4 worm cellular contexts compared by ENCODE assay signal in genomic region chrX:10163212-10163611, ce11.
A peak's percentile ranks its signal among the peaks of the same experiment; 100 is the strongest.
TF ChIP-seq lines count a peak whose summit lies in the region.

No protein-coding gene starts in this region.

TF ChIP-seq in whole organism, L1 larva, 84 proteins besides CTCF, POLR2A, EP300 and RAD21:
- no peak for TF ChIP-seq unc-62 (GFP tag; optimal IDR thresholded peaks at IDR 0.05; lab: Kevin White, UChicago)
- TF ChIP-seq ceh-8 (GFP tag; optimal IDR thresholded peaks at IDR 0.05; lab: Kevin White, UChicago): peak; percentile 78
- no peak for TF ChIP-seq hpl-2 (GFP tag; optimal IDR thresholded peaks at IDR 0.05; lab: Kevin White, UChicago)
- TF ChIP-seq C16A3.4 (tag; optimal IDR thresholded peaks at IDR 0.05; lab: Kevin White, UChicago): no peak
- no peak for TF ChIP-seq nhr-77 (tag; optimal IDR thresholded peaks at IDR 0.05; lab: Kevin White, UChicago)
- TF ChIP-seq aly-2 (tag; optimal IDR thresholded peaks at IDR 0.05; lab: Kevin White, UChicago): no peak
- TF ChIP-seq ets-5 (GFP tag; IDR thresholded peaks at IDR 0.05; lab: Robert Waterston, UW): no peak
- no peak for TF ChIP-seq ztf-11 (tag; optimal IDR thresholded peaks at IDR 0.05; lab: Kevin White, UChicago)
- TF ChIP-seq lin-14 (GFP tag; optimal IDR thresholded peaks at IDR 0.05; lab: Kevin White, UChicago): peak; percentile 33
- no peak for TF ChIP-seq ceh-90 (tag; optimal IDR thresholded peaks at IDR 0.05; lab: Kevin White, UChicago)
- no peak for TF ChIP-seq nhr-84 (tag; optimal IDR thresholded peaks at IDR 0.05; lab: Kevin White, UChicago)
- TF ChIP-seq fkh-8 (tag; optimal IDR thresholded peaks at IDR 0.05; lab: Kevin White, UChicago): no peak
- TF ChIP-seq nhr-19 (GFP tag; conservative IDR thresholded peaks at IDR 0.05; lab: Robert Waterston, UW): no peak

TF ChIP-seq in whole organism, L4 larva, 104 proteins besides CTCF, POLR2A, EP300 and RAD21:
- TF ChIP-seq php-3 (GFP tag; IDR thresholded peaks at IDR 0.05; lab: Robert Waterston, UW) (no peak), egl-43 (GFP tag; IDR thresholded peaks at IDR 0.05; lab: Robert Waterston, UW) (no peak), D1046.2 (GFP tag; IDR thresholded peaks at IDR 0.05; lab: Robert Waterston, UW) (no peak), fkh-10 (GFP tag; optimal IDR thresholded peaks at IDR 0.05; lab: Kevin White, UChicago) (peak; percentile 57), aha-1 (tag; lab: Kevin White, UChicago) (peak; percentile 27), nhr-77 (tag; optimal IDR thresholded peaks at IDR 0.05; lab: Kevin White, UChicago) (no peak), ctbp-1 (GFP tag; IDR thresholded peaks at IDR 0.05; lab: Robert Waterston, UW) (no peak), nhr-6 (tag; optimal IDR thresholded peaks at IDR 0.05; lab: Kevin White, UChicago) (no peak), ces-1 (GFP tag; optimal IDR thresholded peaks at IDR 0.05; lab: Kevin White, UChicago) (peak; percentile 11), ceh-32 (tag; optimal IDR thresholded peaks at IDR 0.05; lab: Kevin White, UChicago; ENCODE audit: poor library complexity) (no peak)
TF ChIP-seq in whole organism, L4 larva: peak in this region for 3.

TF ChIP-seq in whole organism, late embryonic, 69 proteins besides CTCF, POLR2A, EP300 and RAD21:
- TF ChIP-seq unc-42 (tag; optimal IDR thresholded peaks at IDR 0.05; lab: Kevin White, UChicago): peak; percentile 22
- no peak for TF ChIP-seq npax-4 (tag; optimal IDR thresholded peaks at IDR 0.05; lab: Kevin White, UChicago)

TF ChIP-seq in whole organism, mixed stage, embryonic, 35 proteins besides CTCF, POLR2A, EP300 and RAD21:
- TF ChIP-seq ces-1 (GFP tag; optimal IDR thresholded peaks at IDR 0.05; lab: Kevin White, UChicago) (peak; percentile 64), zip-8 (tag; optimal IDR thresholded peaks at IDR 0.05; lab: Kevin White, UChicago) (no peak)

Comparison
In these comparisons a context has a peak if more than half of its experiments do, and no peak if none do; other contexts are left out.
1. Of the 29 proteins assayed by ChIP-seq in both whole organism, L4 larva and whole organism, L1 larva: peak only in whole organism, L4 larva: aha-1, ces-1 and fkh-10; only in whole organism, L1 larva: none; in both: none; in neither: 26.